Fruit fly (Drosophila melanogaster): ENCODE results near the gene Antdh.

- TF ChIP-seq pan (optimal IDR thresholded peaks at IDR 0.05) = no peak
- TF ChIP-seq psq (optimal IDR thresholded peaks at IDR 0.05) = no peak
- no peak for TF ChIP-seq EcR (GFP tag; optimal IDR thresholded peaks at IDR 0.05)
- TF ChIP-seq usp (GFP tag; optimal IDR thresholded peaks at IDR 0.05) = no peak
- TF ChIP-seq CG8478 (optimal IDR thresholded peaks at IDR 0.05) = no peak
- no peak for TF ChIP-seq Dll (optimal IDR thresholded peaks at IDR 0.05)
Measured at dm6 chrX:11141785-11142591, 26.9 kb downstream of the Antdh start, which contains the start of the genes CG15199 and CG15202.

Data from whole organism.